Worm (Caenorhabditis elegans): ENCODE results near the gene faah-1.

The faah-1 gene

ce11 chrIV:8136548-8136947, 22.6 kb upstream of the faah-1 start:
- TF ChIP-seq drap-1 (GFP tag; optimal IDR thresholded peaks at IDR 0.05) (no peak), ham-2 (GFP tag; optimal IDR thresholded peaks at IDR 0.05) (no peak), sem-2 (GFP tag; optimal IDR thresholded peaks at IDR 0.05) (no peak), mab-5 (tag; optimal IDR thresholded peaks at IDR 0.05) (no peak), unc-39 (tag; optimal IDR thresholded peaks at IDR 0.05) (no peak), nhr-237 (tag; optimal IDR thresholded peaks at IDR 0.05) (no peak), mep-1 (tag; optimal IDR thresholded peaks at IDR 0.05) (no peak), flh-1 (GFP tag; optimal IDR thresholded peaks at IDR 0.05) (no peak), ztf-11 (tag; optimal IDR thresholded peaks at IDR 0.05) (no peak), cnd-1 (tag; optimal IDR thresholded peaks at IDR 0.05) (no peak), tbx-8 (GFP tag; optimal IDR thresholded peaks at IDR 0.05) (no peak), lin-13 (tag; optimal IDR thresholded peaks at IDR 0.05) (no peak), nhr-2 (tag; optimal IDR thresholded peaks at IDR 0.05) (no peak), nhr-76 (tag; optimal IDR thresholded peaks at IDR 0.05) (no peak), mls-2 (tag; optimal IDR thresholded peaks at IDR 0.05) (no peak), nhr-28 (tag; optimal IDR thresholded peaks at IDR 0.05) (no peak), pha-4 (tag; optimal IDR thresholded peaks at IDR 0.05) (no peak)

ce11 chrIV:8138984-8139383, 20.2 kb upstream of the faah-1 start, which contains the start of gene pmk-3:
Gene pmk-3, plus strand, starts transcription at chrIV:8139219.
- TF ChIP-seq unc-120 (tag; optimal IDR thresholded peaks at IDR 0.05; ENCODE audit: poor library complexity, severe bottlenecking), result no peak

ce11 chrIV:8142735-8143550, 16.2 kb upstream of the faah-1 start, which contains the start of gene pmk-2:
Gene pmk-2, plus strand, starts transcription at chrIV:8143500.
- TF ChIP-seq ceh-39 (tag; optimal IDR thresholded peaks at IDR 0.05) (no peak), ces-1 (GFP tag; optimal IDR thresholded peaks at IDR 0.05) (peak; percentile 69), blmp-1 (tag; optimal IDR thresholded peaks at IDR 0.05) (no peak), nhr-76 (tag; optimal IDR thresholded peaks at IDR 0.05) (no peak), lsy-2 (tag; optimal IDR thresholded peaks at IDR 0.05) (no peak), pha-4 (tag; optimal IDR thresholded peaks at IDR 0.05) (no peak)

ce11 chrIV:8144341-8144740, 14.8 kb upstream of the faah-1 start:
- TF ChIP-seq ceh-39 (tag; optimal IDR thresholded peaks at IDR 0.05) (no peak), mls-2 (tag; optimal IDR thresholded peaks at IDR 0.05) (no peak), sptf-1 (tag; optimal IDR thresholded peaks at IDR 0.05) (no peak), unc-62 (GFP tag; optimal IDR thresholded peaks at IDR 0.05) (no peak), bed-3 (GFP tag; optimal IDR thresholded peaks at IDR 0.05) (no peak), elt-3 (tag; optimal IDR thresholded peaks at IDR 0.05) (no peak), snpc-4 (tag; optimal IDR thresholded peaks at IDR 0.05) (no peak), drap-1 (GFP tag; optimal IDR thresholded peaks at IDR 0.05) (no peak), unc-120 (tag; optimal IDR thresholded peaks at IDR 0.05; ENCODE audit: poor library complexity, severe bottlenecking) (no peak), nhr-237 (tag; optimal IDR thresholded peaks at IDR 0.05) (no peak), elt-1 (tag; optimal IDR thresholded peaks at IDR 0.05; ENCODE audit: borderline replicate concordance, insufficient read depth) (no peak), mab-5 (tag; optimal IDR thresholded peaks at IDR 0.05) (no peak), nhr-28 (tag; optimal IDR thresholded peaks at IDR 0.05) (no peak), nhr-12 (tag; optimal IDR thresholded peaks at IDR 0.05) (no peak)

ce11 chrIV:8146283-8146682, 12.9 kb upstream of the faah-1 start:
- TF ChIP-seq drap-1 (GFP tag; optimal IDR thresholded peaks at IDR 0.05), result no peak
- peak; percentile 83 for TF ChIP-seq ceh-39 (tag; optimal IDR thresholded peaks at IDR 0.05)

- no peak for TF ChIP-seq nhr-76 (tag; optimal IDR thresholded peaks at IDR 0.05)
- no peak for TF ChIP-seq unc-62 (GFP tag; optimal IDR thresholded peaks at IDR 0.05)
- no peak for TF ChIP-seq pha-4 (tag; optimal IDR thresholded peaks at IDR 0.05)
- no peak for TF ChIP-seq mls-2 (tag; optimal IDR thresholded peaks at IDR 0.05)
Measured at ce11 chrIV:8148494-8148893, 10.7 kb upstream of the faah-1 start, which contains the start of gene pmk-1. Gene pmk-1, plus strand, starts transcription at chrIV:8148794.

Data from whole organism, mixed stage, embryonic.